Fruit fly (Drosophila melanogaster) whole organism, adult: ENCODE measurements around the gene trk.
A peak's percentile ranks its signal among the peaks of the same experiment; 100 is the strongest.

Experiments used
- CG11617 ChIP-seq: fragments of 200-800 bp; sonication (Bioruptor generic); optimal IDR thresholded peaks from 2 replicates; lab custom pipeline; 2017; ENCODE audit warnings: mild to moderate bottlenecking, missing biosample characterization, missing genetic modification reagents, missing genetic modification characterization
- CG12768 ChIP-seq: fragments of 200-800 bp; sonication (Bioruptor generic); optimal IDR thresholded peaks from 2 replicates; lab custom pipeline; 2017; ENCODE audit warnings: missing biosample characterization, missing genetic modification characterization, mild to moderate bottlenecking, moderate library complexity, missing genetic modification reagents
- CG14711 ChIP-seq: fragments of 200-800 bp; sonication (Bioruptor generic); optimal IDR thresholded peaks from 2 replicates; lab custom pipeline; 2018; ENCODE audit warnings: missing biosample characterization, mild to moderate bottlenecking, missing genetic modification characterization, moderate library complexity
- CG1620 ChIP-seq: fragments of 200-800 bp; sonication (Bioruptor generic); optimal IDR thresholded peaks from 2 replicates; lab custom pipeline; 2016; ENCODE audit warnings: missing biosample characterization, missing genetic modification characterization
- CG33017 ChIP-seq: fragments of 200-800 bp; sonication (Bioruptor generic); optimal IDR thresholded peaks from 2 replicates; lab custom pipeline; 2018; ENCODE audit warnings: missing biosample characterization, mild to moderate bottlenecking, missing genetic modification characterization, moderate library complexity
- CG5204 ChIP-seq: fragments of 200-800 bp; sonication (Bioruptor generic); optimal IDR thresholded peaks from 2 replicates; lab custom pipeline; 2016; ENCODE audit warnings: missing biosample characterization, missing genetic modification characterization
- CG7045 ChIP-seq: fragments of 200-800 bp; sonication (Bioruptor generic); optimal IDR thresholded peaks from 2 replicates; lab custom pipeline; 2017; ENCODE audit warnings: missing biosample characterization, mild to moderate bottlenecking, missing genetic modification characterization
- CG7101 ChIP-seq: fragments of 200-800 bp; sonication (Bioruptor generic); optimal IDR thresholded peaks from 2 replicates; lab custom pipeline; 2018; ENCODE audit warnings: missing biosample characterization, mild to moderate bottlenecking, missing genetic modification characterization, moderate library complexity
- Clk ChIP-seq: fragments of 200-800 bp; sonication (Bioruptor generic); optimal IDR thresholded peaks from 2 replicates; lab custom pipeline; 2017; ENCODE audit warnings: missing biosample characterization, missing genetic modification characterization
- Crg-1 ChIP-seq: fragments of 200-800 bp; sonication (Bioruptor generic); optimal IDR thresholded peaks from 2 replicates; lab custom pipeline; 2016; ENCODE audit warnings: missing biosample characterization, missing genetic modification characterization
- Hr96 ChIP-seq: fragments of 200-800 bp; sonication (Bioruptor generic); optimal IDR thresholded peaks from 2 replicates; lab custom pipeline; 2016; ENCODE audit warnings: missing biosample characterization, missing genetic modification characterization
- Mnt ChIP-seq: fragments of 200-800 bp; sonication (Bioruptor generic); optimal IDR thresholded peaks from 2 replicates; lab custom pipeline; 2016; ENCODE audit warnings: missing biosample characterization, mild to moderate bottlenecking, missing genetic modification characterization
- bab1 ChIP-seq: fragments of 200-800 bp; sonication (Bioruptor generic); optimal IDR thresholded peaks from 3 replicates; lab custom pipeline; 2019; ENCODE audit warnings: missing biosample characterization, mild to moderate bottlenecking, missing genetic modification characterization, moderate library complexity
- cic ChIP-seq: fragments of 200-800 bp; sonication (Bioruptor generic); optimal IDR thresholded peaks from 2 replicates; lab custom pipeline; 2017; ENCODE audit warnings: missing biosample characterization, mild to moderate bottlenecking, missing genetic modification characterization, moderate library complexity
- cnc ChIP-seq, 2 experiments: fragments of >200 bp; optimal IDR thresholded peaks; 2 replicates each; lab custom pipeline; 2017
- kay ChIP-seq: fragments of 200-800 bp; sonication (Bioruptor generic); peaks from one replicate; lab custom pipeline; 2016; ENCODE audit warnings: missing biosample characterization, missing genetic modification characterization, borderline replicate concordance
- ovo ChIP-seq: fragments of 200-800 bp; sonication (Bioruptor generic); optimal IDR thresholded peaks from 2 replicates; lab custom pipeline; 2016; ENCODE audit warnings: missing biosample characterization, missing genetic modification characterization
- pad ChIP-seq: fragments of 200-800 bp; sonication (Bioruptor generic); optimal IDR thresholded peaks from 3 replicates; lab custom pipeline; 2017; ENCODE audit warnings: missing biosample characterization, missing genetic modification characterization, mild to moderate bottlenecking, moderate library complexity, missing genetic modification reagents
- tj ChIP-seq: fragments of 200-800 bp; sonication (Bioruptor generic); optimal IDR thresholded peaks from 3 replicates; lab custom pipeline; 2017; ENCODE audit warnings: missing biosample characterization, mild to moderate bottlenecking, missing genetic modification characterization, moderate library complexity
- toe ChIP-seq: fragments of 200-800 bp; sonication (Bioruptor generic); optimal IDR thresholded peaks from 2 replicates; lab custom pipeline; 2016; ENCODE audit warnings: missing biosample characterization, missing genetic modification characterization

The trk gene

DNA sequence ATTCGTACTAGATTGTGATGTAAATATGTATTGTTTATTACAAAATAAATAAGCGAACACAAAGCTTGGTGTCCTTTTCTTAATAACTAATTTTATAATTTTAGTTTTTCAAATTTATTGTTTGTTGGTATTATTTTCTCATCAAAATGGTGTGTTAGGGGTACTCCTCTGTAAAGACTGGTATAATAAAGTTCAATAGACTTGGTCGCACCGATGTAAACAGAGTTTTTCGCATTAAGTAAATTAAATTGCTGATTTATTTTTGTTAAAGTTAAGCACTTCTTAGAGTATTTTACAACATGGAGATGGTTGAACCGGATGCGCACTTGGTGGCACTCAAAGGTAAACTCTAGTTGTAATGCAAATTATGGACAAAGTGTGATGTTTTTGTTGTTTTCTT lies 5.6 kb downstream of the trk start, which contains the start of gene CG4953:
TSS of gene CG4953 (plus strand) at position 193 of the 400 bp plus-strand sequence.
- TF ChIP-seq Mnt, result no peak
- TF ChIP-seq Crg-1 (GFP tag; lab: Kevin White, UChicago), result no peak
- no peak for TF ChIP-seq Hr96
- no peak for TF ChIP-seq ovo (GFP tag; lab: Kevin White, UChicago)
- TF ChIP-seq toe (GFP tag; lab: Kevin White, UChicago), result no peak
- TF ChIP-seq bab1 (GFP tag; lab: Kevin White, UChicago), result no peak
- TF ChIP-seq CG7045, result no peak
- TF ChIP-seq CG11617, result no peak

DNA sequence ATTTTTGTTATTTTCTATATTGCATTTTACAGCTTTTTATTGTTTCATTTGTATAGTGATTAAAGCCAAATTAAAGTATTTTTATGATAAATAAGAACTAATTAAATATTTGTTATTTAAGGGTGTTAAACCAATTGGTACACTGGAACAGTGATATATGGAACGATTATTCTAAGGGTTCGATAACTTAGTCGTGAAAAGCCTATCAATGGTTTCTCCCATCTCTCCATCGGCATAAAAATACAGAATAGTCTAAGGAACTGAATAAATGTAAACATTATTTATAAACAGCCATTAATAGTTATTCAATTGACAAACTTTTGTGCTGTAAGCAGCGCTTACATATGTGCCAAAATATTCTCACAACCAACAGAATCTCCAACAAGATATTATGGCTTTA lies 7.0 kb downstream of the trk start, which contains the start of gene Mob3:
TSS of gene Mob3 (plus strand) at position 208 of the 400 bp plus-strand sequence.
- TF ChIP-seq CG14711 (peak; percentile 37), kay (GFP tag; lab: Kevin White, UChicago) (peak; percentile 41), CG7101 (tag; lab: Kevin White, UChicago) (peak; percentile 28), CG1620 (no peak)

DNA sequence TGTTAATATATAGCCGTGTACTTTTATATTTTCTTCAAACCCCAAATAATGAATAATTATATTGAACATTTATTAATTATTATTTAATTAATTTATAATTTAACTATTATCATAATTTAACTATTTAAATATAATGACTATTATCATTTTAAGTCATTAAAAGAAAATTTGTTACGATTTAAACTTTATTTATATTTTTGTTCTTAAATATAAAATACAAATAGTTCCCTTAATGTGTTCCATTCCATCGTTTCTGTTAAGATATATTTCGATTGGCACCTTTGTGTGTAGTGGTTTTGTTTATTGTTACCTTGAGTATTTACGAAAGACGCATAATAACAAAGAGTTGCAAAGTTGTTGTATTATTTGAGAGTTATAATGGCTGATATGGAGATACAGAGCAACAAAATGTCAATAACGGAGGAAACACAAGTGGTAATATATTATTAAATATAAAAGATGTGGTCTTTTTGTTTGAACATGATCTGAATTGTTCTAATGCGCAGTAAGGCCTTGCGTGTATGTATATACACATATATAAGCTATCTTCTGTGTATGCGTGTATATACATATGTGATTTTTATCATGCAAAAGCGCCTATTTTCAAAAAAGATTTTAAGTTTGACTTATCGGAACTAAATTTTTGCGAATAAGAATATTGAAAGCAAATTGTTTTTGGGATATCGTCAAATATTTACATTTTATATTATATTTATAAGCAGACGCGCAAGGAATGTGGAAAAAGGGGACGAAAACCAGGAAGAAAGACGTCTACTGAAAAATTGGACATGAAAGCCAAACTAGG lies 8.1 kb downstream of the trk start, which contains the start of gene REPTOR-BP:
TSS of gene REPTOR-BP (plus strand) at position 296 of the 805 bp plus-strand sequence.
- TF ChIP-seq cic (no peak), bab1 (GFP tag; lab: Kevin White, UChicago) (peak; percentile 46), toe (GFP tag; lab: Kevin White, UChicago) (no peak), CG7101 (tag; lab: Kevin White, UChicago) (no peak), CG12768 (GFP tag; lab: Kevin White, UChicago) (no peak), CG1620 (no peak), Clk (GFP tag; lab: Kevin White, UChicago) (no peak), ovo (GFP tag; lab: Kevin White, UChicago) (no peak), Hr96 (no peak), CG7045 (no peak), cnc (optimal IDR thresholded peaks at IDR 0.05; lab: Kevin White, UChicago) (no peak), pad (no peak), CG5204 (GFP tag; lab: Kevin White, UChicago) (no peak), CG33017 (tag; lab: Kevin White, UChicago) (no peak), Mnt (no peak), CG14711 (peak; percentile 20), kay (GFP tag; lab: Kevin White, UChicago) (peak; percentile 75)

DNA sequence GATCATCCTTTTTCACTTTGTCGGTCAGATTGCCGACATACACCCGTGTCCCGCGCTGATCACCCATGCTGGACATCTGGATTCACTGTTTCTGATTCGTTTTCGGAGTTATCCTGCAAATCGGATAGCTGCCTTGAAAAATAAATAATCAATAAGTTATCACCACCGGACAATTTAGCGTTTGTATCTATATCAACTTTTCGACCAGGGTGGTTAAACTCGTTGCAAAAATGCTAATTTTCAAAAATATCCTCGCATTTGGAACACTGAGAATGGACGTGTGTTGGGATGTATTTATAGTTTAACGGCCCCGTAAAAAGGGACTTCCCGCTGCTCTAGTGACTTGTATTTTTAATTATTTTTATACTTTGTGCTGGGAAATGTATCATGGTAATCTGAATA lies 8.8 kb downstream of the trk start, which contains the start of gene Rsf1:
TSS of gene Rsf1 (minus strand) at position 212 of the 402 bp plus-strand sequence.
- TF ChIP-seq CG1620, result no peak
- no peak for TF ChIP-seq bab1 (GFP tag; lab: Kevin White, UChicago)
- TF ChIP-seq CG5204 (GFP tag; lab: Kevin White, UChicago), result no peak
- TF ChIP-seq CG7045, result no peak

DNA sequence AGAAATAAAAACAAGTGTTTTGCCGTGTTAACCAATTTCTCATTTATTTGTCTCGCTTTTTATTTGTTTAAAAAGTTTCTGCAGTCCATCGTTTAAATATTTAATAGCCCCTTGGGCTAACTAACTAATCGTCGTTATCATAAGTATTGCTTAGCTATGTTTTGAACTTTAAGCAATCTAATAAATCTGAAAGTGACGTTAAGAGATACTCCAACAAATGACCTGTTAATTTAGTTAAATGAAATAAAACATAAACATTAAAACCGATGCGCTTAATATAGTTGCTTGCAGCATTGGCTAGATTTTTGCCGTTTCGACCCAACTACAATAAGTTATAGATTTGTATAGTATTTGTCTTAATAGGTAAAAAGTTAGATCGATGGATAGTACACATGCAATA lies 10.3 kb downstream of the trk start:
- no peak for TF ChIP-seq toe (GFP tag; lab: Kevin White, UChicago)
- TF ChIP-seq tj (GFP tag; lab: Kevin White, UChicago), result no peak
- peak; percentile 91 for TF ChIP-seq kay (GFP tag; lab: Kevin White, UChicago)
- no peak for TF ChIP-seq Mnt
- no peak for TF ChIP-seq pad
- no peak for TF ChIP-seq CG1620

DNA sequence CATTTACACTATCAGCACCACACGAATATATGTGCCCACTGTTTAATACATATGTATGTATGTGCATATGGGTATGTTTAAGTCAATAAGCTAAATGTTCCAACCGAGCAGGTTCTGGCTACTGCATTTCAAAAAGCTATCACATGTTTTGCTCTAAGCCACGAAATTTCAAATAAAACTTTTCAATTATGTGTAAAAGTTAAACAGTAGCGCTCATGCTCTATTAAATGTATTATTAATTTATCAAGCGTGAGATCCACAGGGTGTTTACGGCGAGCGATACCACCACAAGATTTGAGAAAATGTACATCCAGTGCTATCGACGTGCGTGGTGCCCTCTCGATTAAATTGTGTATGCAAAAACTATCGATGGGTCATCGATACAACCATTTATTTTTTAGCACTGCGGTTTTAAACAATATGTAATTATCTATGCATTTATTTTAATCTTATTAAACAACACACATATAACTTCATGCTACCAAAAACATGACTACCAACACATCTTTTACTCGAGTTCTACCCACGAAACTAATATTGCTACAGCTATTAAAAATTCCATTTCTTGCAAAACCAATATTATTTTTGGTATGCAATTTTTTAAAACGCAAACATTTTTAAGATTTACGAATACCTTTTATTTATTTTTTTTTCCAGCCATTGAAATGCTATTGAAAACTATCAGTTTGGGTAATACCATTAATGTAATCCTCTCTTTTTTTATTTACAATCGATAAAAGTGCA lies 11.2 kb downstream of the trk start, which contains the start of gene Pten:
TSS of gene Pten (minus strand) at position 300 of the 744 bp plus-strand sequence.
- peak; percentile 40 for TF ChIP-seq tj (GFP tag; lab: Kevin White, UChicago)
- no peak for TF ChIP-seq CG1620
- TF ChIP-seq CG14711, result peak; percentile 73
- TF ChIP-seq CG12768 (GFP tag; lab: Kevin White, UChicago), result peak; percentile 66
- TF ChIP-seq cnc (optimal IDR thresholded peaks at IDR 0.05; lab: Kevin White, UChicago), result no peak
- peak; percentile 91 for TF ChIP-seq kay (GFP tag; lab: Kevin White, UChicago)
- no peak for TF ChIP-seq ovo (GFP tag; lab: Kevin White, UChicago)
- TF ChIP-seq CG33017 (tag; lab: Kevin White, UChicago), result peak; percentile 28
- peak; percentile 21 for TF ChIP-seq Mnt
- peak; percentile 47 for TF ChIP-seq CG7101 (tag; lab: Kevin White, UChicago)
- peak; percentile 27 for TF ChIP-seq CG11617
- peak; percentile 46 for TF ChIP-seq bab1 (GFP tag; lab: Kevin White, UChicago)
- TF ChIP-seq CG7045, result peak; percentile 61
- TF ChIP-seq pad, result peak; percentile 12
